Worm (Caenorhabditis elegans) whole organism, L4 larva: ENCODE measurements around the gene Y43F8C.3.

Experiments
- D1046.2 ChIP-seq: fragments of 200-800 bp; sonication (Bioruptor generic); IDR thresholded peaks from 2 replicates; pipeline ENCODE4 v1.3.6; 2022; ENCODE audit warnings: missing genetic modification characterization, missing compliant biosample characterization
- F10B5.3 ChIP-seq: sonication (generic microtip); optimal IDR thresholded peaks from 2 replicates; lab custom pipeline; 2016; ENCODE audit warnings: mild to moderate bottlenecking, missing genetic modification characterization, missing compliant biosample characterization
- T20F7.1 ChIP-seq: fragments of 200-800 bp; sonication (Bioruptor generic); optimal IDR thresholded peaks from 2 replicates; lab custom pipeline; 2018; ENCODE audit warnings: mild to moderate bottlenecking, missing genetic modification characterization, missing compliant biosample characterization
- Y5F2A.4 ChIP-seq: fragments of 200-800 bp; sonication (Bioruptor generic); optimal IDR thresholded peaks from 2 replicates; lab custom pipeline; 2018; ENCODE audit warnings: mild to moderate bottlenecking, missing genetic modification characterization, missing compliant biosample characterization
- ZK546.5 ChIP-seq, 2 experiments: sonication (generic microtip); optimal IDR thresholded peaks; 2 replicates each; lab custom pipeline; 2017; ENCODE audit warnings: missing biosample characterization in 2 of 2, missing genetic modification characterization in 2 of 2
- aha-1 ChIP-seq: fragments of 150-350 bp; peaks from one replicate; lab custom pipeline; 2014; ENCODE audit warnings: missing biosample characterization, missing genetic modification characterization
- aly-2 ChIP-seq: sonication (generic microtip); optimal IDR thresholded peaks from 2 replicates; lab custom pipeline; 2018; ENCODE audit warnings: missing biosample characterization, missing genetic modification characterization
- arid-1 ChIP-seq: fragments of 200-800 bp; sonication (Bioruptor generic); conservative IDR thresholded peaks from 2 replicates; pipeline ENCODE4 v1.3.6; 2022; ENCODE audit warnings: missing genetic modification reagents, missing genetic modification characterization, missing compliant biosample characterization
- ceh-32 ChIP-seq: sonication (generic microtip); optimal IDR thresholded peaks from 2 replicates; lab custom pipeline; 2016; ENCODE audit warnings: mild to moderate bottlenecking, missing genetic modification characterization, missing compliant biosample characterization; ENCODE audit not compliant: poor library complexity
- ceh-82 ChIP-seq: sonication (generic microtip); optimal IDR thresholded peaks from 2 replicates; lab custom pipeline; 2017; ENCODE audit warnings: missing biosample characterization, missing genetic modification characterization
- ces-1 ChIP-seq: fragments of 150-350 bp; sonication (generic microtip); optimal IDR thresholded peaks from 4 replicates; lab custom pipeline; 2014; ENCODE audit warnings: missing biosample characterization, missing genetic modification reagents, missing genetic modification characterization
- cey-2 ChIP-seq: sonication (generic microtip); optimal IDR thresholded peaks from 3 replicates; lab custom pipeline; 2017; ENCODE audit warnings: missing genetic modification characterization, mild to moderate bottlenecking, missing compliant biosample characterization, antibody characterized with exemption, borderline replicate concordance; ENCODE audit not compliant: insufficient read depth
- daf-19 ChIP-seq: fragments of 200-800 bp; sonication (Bioruptor generic); conservative IDR thresholded peaks from 2 replicates; pipeline ENCODE4 v1.3.6; 2022; ENCODE audit warnings: missing genetic modification characterization, missing compliant biosample characterization
- dpl-1 ChIP-seq: fragments of 150-350 bp; optimal IDR thresholded peaks from 2 replicates; lab custom pipeline; 2014; ENCODE audit warnings: missing biosample characterization, missing genetic modification reagents, missing genetic modification characterization
- egl-27 ChIP-seq: sonication (generic microtip); optimal IDR thresholded peaks from 3 replicates; lab custom pipeline; 2017; ENCODE audit warnings: missing biosample characterization, missing genetic modification reagents, missing genetic modification characterization
- egl-43 ChIP-seq: fragments of 200-800 bp; sonication (Bioruptor generic); IDR thresholded peaks from 2 replicates; pipeline ENCODE4 v1.3.6; 2022; ENCODE audit warnings: missing genetic modification reagents, missing genetic modification characterization, missing compliant biosample characterization
- fos-1 ChIP-seq: fragments of 150-350 bp; optimal IDR thresholded peaks from 2 replicates; lab custom pipeline; 2014; ENCODE audit warnings: missing biosample characterization, missing genetic modification characterization
- hif-1 ChIP-seq, 2 experiments: sonication (generic microtip); optimal IDR thresholded peaks; 2 replicates each; lab custom pipeline; 2016 to 2017; ENCODE audit warnings: missing compliant biosample characterization in 2 of 2, missing genetic modification characterization in 2 of 2, missing genetic modification reagents in 2 of 2, missing genotype in 2 of 2, mild to moderate bottlenecking in 1 of 2
- hlh-11 ChIP-seq: fragments of 200-800 bp; sonication (Bioruptor generic); optimal IDR thresholded peaks from 2 replicates; lab custom pipeline; 2018; ENCODE audit warnings: mild to moderate bottlenecking, missing genetic modification characterization, missing compliant biosample characterization
- lin-1 ChIP-seq: fragments of 200-800 bp; sonication (Bioruptor generic); IDR thresholded peaks from 2 replicates; pipeline ENCODE4 v1.3.6; 2022; ENCODE audit warnings: missing genetic modification reagents, missing genetic modification characterization, missing compliant biosample characterization
- lin-29 ChIP-seq: fragments of 200-800 bp; sonication (Bioruptor generic); IDR thresholded peaks from 2 replicates; pipeline ENCODE4 v1.3.6; 2022; ENCODE audit warnings: missing genetic modification reagents, missing genetic modification characterization, missing compliant biosample characterization
- lin-39 ChIP-seq: fragments of 150-350 bp; optimal IDR thresholded peaks from 2 replicates; lab custom pipeline; 2014; ENCODE audit warnings: missing biosample characterization, missing genetic modification reagents, missing genetic modification characterization
- nhr-111 ChIP-seq: fragments of 200-800 bp; sonication (Bioruptor generic); optimal IDR thresholded peaks from 2 replicates; lab custom pipeline; 2018; ENCODE audit warnings: mild to moderate bottlenecking, missing genetic modification characterization, missing compliant biosample characterization
- nhr-42 ChIP-seq: fragments of 200-800 bp; sonication (Bioruptor generic); IDR thresholded peaks from 2 replicates; pipeline ENCODE4 v1.3.6; 2022; ENCODE audit warnings: missing genetic modification characterization, missing compliant biosample characterization
- nhr-48 ChIP-seq: sonication (generic microtip); optimal IDR thresholded peaks from 2 replicates; lab custom pipeline; 2016; ENCODE audit warnings: mild to moderate bottlenecking, missing genetic modification characterization, missing compliant biosample characterization
- nhr-76 ChIP-seq: fragments of 150-350 bp; optimal IDR thresholded peaks from 2 replicates; lab custom pipeline; 2014; ENCODE audit warnings: missing biosample characterization, missing genetic modification characterization
- nhr-77 ChIP-seq: fragments of 150-350 bp; optimal IDR thresholded peaks from 2 replicates; lab custom pipeline; 2014; ENCODE audit warnings: missing biosample characterization, missing genetic modification characterization
- pqm-1 ChIP-seq: sonication (generic microtip); optimal IDR thresholded peaks from 2 replicates; lab custom pipeline; 2017; ENCODE audit warnings: missing biosample characterization, missing genetic modification characterization
- skn-1 ChIP-seq: fragments of 150-350 bp; optimal IDR thresholded peaks from 2 replicates; lab custom pipeline; 2014; ENCODE audit warnings: missing biosample characterization, missing genetic modification characterization
- snpc-4 ChIP-seq: fragments of 150-350 bp; optimal IDR thresholded peaks from 2 replicates; lab custom pipeline; 2014; ENCODE audit warnings: missing biosample characterization, missing genetic modification characterization
- spr-3 ChIP-seq: fragments of 200-800 bp; sonication (Bioruptor generic); optimal IDR thresholded peaks from 2 replicates; lab custom pipeline; 2018; ENCODE audit warnings: mild to moderate bottlenecking, missing genetic modification characterization, missing compliant biosample characterization
- tag-97 ChIP-seq: fragments of 200-800 bp; sonication (Bioruptor generic); IDR thresholded peaks from 2 replicates; pipeline ENCODE4 v1.3.6; 2022; ENCODE audit warnings: missing genetic modification characterization, missing compliant biosample characterization
- tra-1 ChIP-seq: fragments of 200-800 bp; sonication (Bioruptor generic); IDR thresholded peaks from 2 replicates; pipeline ENCODE4 v1.3.6; 2022; ENCODE audit warnings: missing genetic modification reagents, missing genetic modification characterization, missing compliant biosample characterization
- unc-62 ChIP-seq, 3 experiments: fragments of 150-350 bp in 1 of 3; sonication (generic microtip); optimal IDR thresholded peaks in 2 of 3; peaks in 1 of 3; 1 replicate in 1 of 3; 2 replicates in 2 of 3; lab custom pipeline; 2014 to 2017; ENCODE audit warnings: missing biosample characterization in 3 of 3, missing genetic modification characterization in 3 of 3, missing genetic modification reagents in 3 of 3, missing genotype in 1 of 3
- zag-1 ChIP-seq: fragments of 150-350 bp; optimal IDR thresholded peaks from 2 replicates; lab custom pipeline; 2014; ENCODE audit warnings: missing biosample characterization, missing genetic modification characterization
- zfp-3 ChIP-seq: fragments of 200-800 bp; sonication (Bioruptor generic); conservative IDR thresholded peaks from 2 replicates; pipeline ENCODE4 v1.3.6; 2022; ENCODE audit warnings: missing genetic modification reagents, missing genetic modification characterization, missing compliant biosample characterization
- zip-2 ChIP-seq: fragments of 150-350 bp; optimal IDR thresholded peaks from 2 replicates; lab custom pipeline; 2014; ENCODE audit warnings: missing biosample characterization, missing genetic modification characterization
- ztf-11 ChIP-seq: fragments of 150-350 bp; optimal IDR thresholded peaks from 2 replicates; lab custom pipeline; 2014; ENCODE audit warnings: missing biosample characterization, missing genetic modification characterization

Gene Y43F8C.3

ce11 chrV:19669959-19670358 lies 47.5 kb upstream of the Y43F8C.3 start, which contains the start of gene Y43F8C.11:
Gene Y43F8C.11, plus strand, starts transcription at chrV:19670259.
- no peak for TF ChIP-seq egl-27
- TF ChIP-seq hif-1 (tag; optimal IDR thresholded peaks at IDR 0.05; lab: Kevin White, UChicago) = no peak
- TF ChIP-seq zfp-3 (GFP tag; lab: Robert Waterston, UW) = no peak
- no peak for TF ChIP-seq lin-1 (GFP tag; lab: Robert Waterston, UW)
- no peak for TF ChIP-seq Y5F2A.4 (GFP tag; lab: Kevin White, UChicago)
- no peak for TF ChIP-seq zag-1 (tag; lab: Kevin White, UChicago)
- TF ChIP-seq snpc-4 (tag; lab: Kevin White, UChicago) = no peak
- TF ChIP-seq hlh-11 (tag; lab: Kevin White, UChicago) = no peak
- TF ChIP-seq fos-1 = no peak
- no peak for TF ChIP-seq zip-2 (tag; lab: Kevin White, UChicago)
- TF ChIP-seq egl-43 (GFP tag; lab: Robert Waterston, UW) = no peak
- TF ChIP-seq daf-19 (GFP tag; lab: Robert Waterston, UW) = no peak
- TF ChIP-seq spr-3 (GFP tag; lab: Kevin White, UChicago) = no peak
- TF ChIP-seq ZK546.5 (tag; optimal IDR thresholded peaks at IDR 0.05; lab: Kevin White, UChicago) = no peak
- no peak for TF ChIP-seq skn-1
- no peak for TF ChIP-seq nhr-111 (GFP tag; lab: Kevin White, UChicago)
- TF ChIP-seq nhr-77 = no peak
- TF ChIP-seq tra-1 (GFP tag; lab: Robert Waterston, UW) = no peak
- TF ChIP-seq ces-1 = no peak
- no peak for TF ChIP-seq cey-2 (tag; lab: Kevin White, UChicago)

ce11 chrV:19668213-19668612 lies 45.8 kb upstream of the Y43F8C.3 start:
- TF ChIP-seq lin-39 (tag; lab: Kevin White, UChicago) (no peak), nhr-42 (GFP tag; lab: Robert Waterston, UW) (no peak), ZK546.5 (tag; optimal IDR thresholded peaks at IDR 0.05; lab: Kevin White, UChicago) (no peak), nhr-76 (tag; lab: Kevin White, UChicago) (no peak), ztf-11 (tag; lab: Kevin White, UChicago) (no peak), tag-97 (GFP tag; lab: Robert Waterston, UW) (no peak), arid-1 (GFP tag; lab: Robert Waterston, UW) (no peak), T20F7.1 (GFP tag; lab: Kevin White, UChicago) (no peak), D1046.2 (GFP tag; lab: Robert Waterston, UW) (no peak), aha-1 (tag; lab: Kevin White, UChicago) (no peak)
- TF ChIP-seq, all 104 proteins: peak for 0

DNA sequence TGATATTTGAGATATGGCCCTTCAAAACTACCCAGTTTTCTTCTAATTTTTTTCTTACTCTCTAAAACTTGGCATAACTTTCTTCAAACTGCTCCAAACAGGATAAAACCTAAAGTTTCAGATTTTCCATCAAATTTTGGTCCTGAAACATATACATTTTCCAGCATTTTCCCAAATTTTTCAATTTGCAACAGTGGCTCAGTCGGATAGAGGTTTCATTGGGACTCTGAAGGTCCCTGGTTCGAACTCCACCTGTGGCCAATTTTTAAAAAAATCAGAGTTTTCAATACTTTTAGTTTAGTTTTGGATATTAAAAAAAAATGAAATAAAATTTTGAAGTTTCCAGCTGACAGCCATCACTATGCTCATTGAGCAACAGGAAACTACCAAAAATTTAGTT lies 45.3 kb upstream of the Y43F8C.3 start:
- TF ChIP-seq ceh-82 (tag; lab: Kevin White, UChicago) = no peak
- no peak for TF ChIP-seq ceh-32 (tag; lab: Kevin White, UChicago)
- no peak for TF ChIP-seq dpl-1 (GFP tag; lab: Kevin White, UChicago)
- TF ChIP-seq aly-2 (tag; lab: Kevin White, UChicago) = no peak
- TF ChIP-seq aha-1 (tag; lab: Kevin White, UChicago) = no peak
- TF ChIP-seq lin-29 (GFP tag; lab: Robert Waterston, UW) = no peak
- no peak for TF ChIP-seq arid-1 (GFP tag; lab: Robert Waterston, UW)
- no peak for TF ChIP-seq F10B5.3 (tag; lab: Kevin White, UChicago)
- no peak for TF ChIP-seq nhr-111 (GFP tag; lab: Kevin White, UChicago)
- no peak for TF ChIP-seq unc-62 (GFP tag; optimal IDR thresholded peaks at IDR 0.05 in 1 of 2; lab: Kevin White, UChicago)
- TF ChIP-seq unc-62 (tag; optimal IDR thresholded peaks at IDR 0.05; lab: Kevin White, UChicago) = no peak
- no peak for TF ChIP-seq nhr-76 (tag; lab: Kevin White, UChicago)
- TF ChIP-seq nhr-48 (tag; lab: Kevin White, UChicago) = no peak
- TF ChIP-seq skn-1 = no peak
- no peak for TF ChIP-seq pqm-1 (tag; lab: Kevin White, UChicago)
